Worm (Caenorhabditis elegans) whole organism, L4/young adult: ENCODE measurements around the gene srd-56.

Experiments used
- W03F9.2 ChIP-seq: fragments of 150-350 bp; optimal IDR thresholded peaks from 2 replicates; lab custom pipeline; 2014; ENCODE audit warnings: missing biosample characterization, missing genetic modification characterization
- dao-5 ChIP-seq: sonication (generic microtip); optimal IDR thresholded peaks from 2 replicates; lab custom pipeline; 2016; ENCODE audit warnings: missing genotype, missing genetic modification characterization, moderate library complexity, missing compliant biosample characterization
- him-1 ChIP-seq: sonication (generic microtip); optimal IDR thresholded peaks from 2 replicates; lab custom pipeline; 2016; ENCODE audit warnings: missing genotype, missing genetic modification reagents, missing genetic modification characterization, missing compliant biosample characterization

- no peak for TF ChIP-seq him-1 (tag; lab: Kevin White, UChicago)
- TF ChIP-seq W03F9.2 (tag; lab: Kevin White, UChicago): no peak
- TF ChIP-seq dao-5 (tag; lab: Kevin White, UChicago): no peak
Measured at ce11 chrII:7196040-7196439, 7.0 kb downstream of the srd-56 start, which contains the start of gene maoc-1.
